Worm (Caenorhabditis elegans) whole organism, L4 larva: ENCODE data around the gene W05E10.2.

ENCODE experiments used
- ceh-20 ChIP-seq: fragments of 200-800 bp; sonication (Bioruptor generic); IDR thresholded peaks from 2 replicates; pipeline ENCODE4 v1.3.6; 2022; ENCODE audit warnings: missing genetic modification reagents, missing genetic modification characterization, missing compliant biosample characterization
- daf-12 ChIP-seq: fragments of 150-350 bp; optimal IDR thresholded peaks from 2 replicates; lab custom pipeline; 2014; ENCODE audit warnings: missing biosample characterization, missing genetic modification reagents, missing genetic modification characterization
- fos-1 ChIP-seq: fragments of 150-350 bp; optimal IDR thresholded peaks from 2 replicates; lab custom pipeline; 2014; ENCODE audit warnings: missing biosample characterization, missing genetic modification characterization
- hlh-11 ChIP-seq: fragments of 200-800 bp; sonication (Bioruptor generic); optimal IDR thresholded peaks from 2 replicates; lab custom pipeline; 2018; ENCODE audit warnings: mild to moderate bottlenecking, missing genetic modification characterization, missing compliant biosample characterization
- nhr-28 ChIP-seq: fragments of 150-350 bp; optimal IDR thresholded peaks from 2 replicates; lab custom pipeline; 2014; ENCODE audit warnings: missing biosample characterization, missing genetic modification characterization
- unc-62 ChIP-seq, 3 experiments: fragments of 150-350 bp in 1 of 3; sonication (generic microtip); optimal IDR thresholded peaks in 2 of 3; peaks in 1 of 3; 1 replicate in 1 of 3; 2 replicates in 2 of 3; lab custom pipeline; 2014 to 2017; ENCODE audit warnings: missing biosample characterization in 3 of 3, missing genetic modification characterization in 3 of 3, missing genetic modification reagents in 3 of 3, missing genotype in 1 of 3

DNA sequence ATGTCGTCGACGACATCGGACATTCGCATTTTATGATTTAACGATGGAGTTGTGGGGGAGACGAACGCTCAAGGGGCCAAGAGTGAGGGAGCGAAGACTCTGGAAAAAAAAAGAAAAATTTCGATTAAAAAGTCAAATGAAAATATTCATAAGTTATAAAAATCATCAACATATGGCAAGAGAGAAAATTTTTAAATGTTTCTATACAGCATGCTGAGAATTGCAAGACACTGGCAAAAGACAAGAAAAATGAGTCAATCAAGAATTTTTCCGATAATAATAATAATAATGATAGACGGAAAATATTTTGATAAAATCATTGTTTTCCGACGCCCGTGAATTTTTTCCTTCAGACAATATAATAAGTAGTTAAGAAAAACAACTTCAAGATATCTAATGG, 49.8 kb upstream of the W05E10.2 start, which contains the start of gene sipa-1:
- TF ChIP-seq nhr-28 (tag; lab: Kevin White, UChicago) (no peak), unc-62 (GFP tag; optimal IDR thresholded peaks at IDR 0.05 in 1 of 2; lab: Kevin White, UChicago) (no peak), unc-62 (tag; optimal IDR thresholded peaks at IDR 0.05; lab: Kevin White, UChicago) (no peak), hlh-11 (tag; lab: Kevin White, UChicago) (no peak), fos-1 (tag; lab: Kevin White, UChicago) (no peak), daf-12 (no peak), ceh-20 (GFP tag; lab: Robert Waterston, UW) (no peak)
